Worm (Caenorhabditis elegans) whole organism, early embryonic: ENCODE results near the gene acl-4.

ENCODE experiments used
- F13C5.2 ChIP-seq: sonication (generic microtip); optimal IDR thresholded peaks from 2 replicates; lab custom pipeline; 2017; ENCODE audit warnings: mild to moderate bottlenecking, missing genetic modification characterization, inconsistent platforms, missing compliant biosample characterization
- ama-1 ChIP-seq: fragments of 150-350 bp; optimal IDR thresholded peaks from 2 replicates; lab custom pipeline; 2014
- pes-1 ChIP-seq: fragments of 200-800 bp; sonication (Bioruptor generic); IDR thresholded peaks from 2 replicates; pipeline ENCODE4 v1.3.6; 2022; ENCODE audit warnings: missing genetic modification reagents, missing genetic modification characterization, missing compliant biosample characterization
- scrt-1 ChIP-seq: fragments of 200-800 bp; sonication (Bioruptor generic); IDR thresholded peaks from 2 replicates; pipeline ENCODE4 v1.3.6; 2022; ENCODE audit warnings: missing genetic modification characterization, missing compliant biosample characterization

- TF ChIP-seq scrt-1 (GFP tag; lab: Robert Waterston, UW) (no peak), ama-1 (no peak), pes-1 (GFP tag; lab: Robert Waterston, UW) (no peak), F13C5.2 (tag; lab: Kevin White, UChicago) (no peak)
These were observed 28.8 kb upstream of the acl-4 start for ce11 chrX:2099002-2099401.
